Fruit fly (Drosophila melanogaster): ENCODE results near the gene OtopLc.
A peak's percentile ranks its signal among the peaks of the same experiment; 100 is the strongest.

DNA sequence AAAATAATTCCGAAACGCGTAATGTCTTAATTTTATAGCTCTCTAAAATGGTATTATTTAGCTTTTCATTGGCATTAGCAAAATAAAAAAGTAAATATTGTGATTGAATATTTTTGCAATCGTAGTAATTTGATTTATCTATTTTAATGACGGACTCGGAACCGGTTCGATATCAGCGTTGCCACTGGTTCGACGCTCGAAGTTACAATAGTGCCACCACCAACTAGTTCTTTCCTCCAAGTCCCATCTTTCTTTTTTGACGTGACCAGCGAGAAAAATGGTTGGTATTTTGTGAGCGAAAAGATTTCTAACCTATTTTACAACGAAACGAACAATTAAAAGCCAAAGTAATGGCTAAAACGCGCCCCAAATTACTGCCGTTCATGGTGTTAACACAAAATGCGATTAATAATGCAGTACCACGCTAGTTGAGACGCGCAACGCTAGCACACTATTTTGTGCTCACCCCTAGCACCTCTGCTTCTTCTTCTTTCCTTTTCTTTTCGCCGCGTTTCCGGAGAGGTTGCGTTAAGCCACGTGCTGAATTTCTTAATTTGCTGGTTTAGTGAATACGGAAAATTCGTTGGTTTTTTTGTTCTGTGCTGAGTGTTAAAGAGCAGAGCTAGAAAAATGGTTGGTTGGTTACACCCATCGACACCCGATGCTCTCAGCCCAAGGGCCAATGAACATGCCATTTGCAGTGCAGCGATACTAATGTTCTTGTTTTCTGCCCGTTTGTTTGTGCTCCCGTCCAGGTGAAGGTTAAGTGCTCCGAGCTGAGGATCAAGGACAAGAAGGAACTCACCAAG, 9.8 kb upstream of the OtopLc start, which contains the start of gene RpL35:
- TF ChIP-seq CG15710 (tag; optimal IDR thresholded peaks at IDR 0.05) = no peak
- TF ChIP-seq Pif1A (GFP tag; optimal IDR thresholded peaks at IDR 0.05) = no peak
- peak; percentile 7 for TF ChIP-seq CG34367 (tag; optimal IDR thresholded peaks at IDR 0.05)
- TF ChIP-seq fd96Ca (GFP tag; IDR thresholded peaks at IDR 0.05) = no peak
- no peak for TF ChIP-seq EcR (GFP tag; optimal IDR thresholded peaks at IDR 0.05)
- TF ChIP-seq D1 (tag; optimal IDR thresholded peaks at IDR 0.05) = no peak
- peak; percentile 31 for TF ChIP-seq Snoo (tag; optimal IDR thresholded peaks at IDR 0.05)
- no peak for TF ChIP-seq CG12605 (GFP tag; IDR thresholded peaks at IDR 0.05)
- TF ChIP-seq CG32121 (GFP tag; IDR thresholded peaks at IDR 0.05) = no peak
- TF ChIP-seq CG10348 (GFP tag; IDR thresholded peaks at IDR 0.05) = no peak
